Fruit fly (Drosophila melanogaster) whole organism, embryonic: Measurements from ENCODE around the gene Sf3a2.

ENCODE experiments used
- B-H1 ChIP-seq: fragments of 200-800 bp; sonication (Bioruptor generic); IDR thresholded peaks from 3 replicates; pipeline ENCODE4 v1.3.6; 2022; ENCODE audit warnings: missing biosample characterization, missing genetic modification characterization
- CG10209 ChIP-seq: fragments of 200-800 bp; sonication (Bioruptor generic); optimal IDR thresholded peaks from 3 replicates; lab custom pipeline; 2017; ENCODE audit warnings: missing biosample characterization, mild to moderate bottlenecking, missing genetic modification characterization, missing genetic modification reagents
- CG10565 ChIP-seq: fragments of 200-800 bp; sonication (Bioruptor generic); optimal IDR thresholded peaks from 3 replicates; lab custom pipeline; 2016; ENCODE audit warnings: missing biosample characterization, mild to moderate bottlenecking, missing genetic modification characterization
- CG12071 ChIP-seq: fragments of 200-800 bp; sonication (Bioruptor generic); optimal IDR thresholded peaks from 3 replicates; lab custom pipeline; 2018; ENCODE audit warnings: missing biosample characterization, mild to moderate bottlenecking, missing genetic modification characterization
- CG12219 ChIP-seq: fragments of 200-800 bp; sonication (Bioruptor generic); optimal IDR thresholded peaks from 3 replicates; lab custom pipeline; 2018; ENCODE audit warnings: missing biosample characterization, mild to moderate bottlenecking, missing genetic modification characterization
- CG12391 ChIP-seq: fragments of 200-800 bp; sonication (Bioruptor generic); optimal IDR thresholded peaks from 3 replicates; lab custom pipeline; 2018; ENCODE audit warnings: missing biosample characterization, mild to moderate bottlenecking, missing genetic modification characterization, moderate library complexity
- CG14441 ChIP-seq: fragments of 200-800 bp; sonication (Bioruptor generic); IDR thresholded peaks from 2 replicates; pipeline ENCODE4 v1.3.6; 2022; ENCODE audit warnings: missing biosample characterization, missing genetic modification characterization
- CG14667 ChIP-seq: fragments of 200-800 bp; sonication (Bioruptor generic); IDR thresholded peaks from 2 replicates; pipeline ENCODE4 v1.3.6; 2022; ENCODE audit warnings: missing biosample characterization, missing genetic modification characterization
- CG14860 ChIP-seq: fragments of 200-800 bp; sonication (Bioruptor generic); IDR thresholded peaks from 3 replicates; pipeline ENCODE4 v1.3.6; 2022; ENCODE audit warnings: missing biosample characterization, missing genetic modification characterization; ENCODE audit not compliant: partially characterized antibody
- CG16813 ChIP-seq: fragments of 200-800 bp; sonication (Bioruptor generic); IDR thresholded peaks from 3 replicates; pipeline ENCODE4 v1.3.6; 2022; ENCODE audit warnings: missing biosample characterization, missing genetic modification characterization; ENCODE audit not compliant: partially characterized antibody
- CG1832 ChIP-seq: fragments of 200-800 bp; sonication (Bioruptor generic); optimal IDR thresholded peaks from 2 replicates; lab custom pipeline; 2017; ENCODE audit warnings: missing biosample characterization, mild to moderate bottlenecking, missing genetic modification characterization, inconsistent platforms
- CG2199 ChIP-seq: fragments of 200-800 bp; sonication (Bioruptor generic); IDR thresholded peaks from 3 replicates; pipeline ENCODE4 v1.3.6; 2022; ENCODE audit warnings: missing biosample characterization, missing genetic modification characterization
- CG31441 ChIP-seq: fragments of 200-800 bp; sonication (Bioruptor generic); IDR thresholded peaks from 2 replicates; pipeline ENCODE4 v1.3.6; 2022; ENCODE audit warnings: missing biosample characterization, missing genetic modification characterization
- CG32767 ChIP-seq: fragments of 200-800 bp; sonication (Bioruptor generic); IDR thresholded peaks from 2 replicates; pipeline ENCODE4 v1.3.6; 2022; ENCODE audit warnings: missing biosample characterization, missing genetic modification characterization
- CG3407 ChIP-seq: fragments of 200-800 bp; sonication (Bioruptor generic); optimal IDR thresholded peaks from 2 replicates; lab custom pipeline; 2018; ENCODE audit warnings: missing biosample characterization, mild to moderate bottlenecking, missing genetic modification characterization
- CG4282 ChIP-seq: fragments of 200-800 bp; sonication (Bioruptor generic); optimal IDR thresholded peaks from 2 replicates; lab custom pipeline; 2016; ENCODE audit warnings: missing biosample characterization, missing genetic modification characterization
- CG4730 ChIP-seq: fragments of 200-800 bp; sonication (Bioruptor generic); IDR thresholded peaks from 2 replicates; pipeline ENCODE4 v1.3.6; 2022; ENCODE audit warnings: missing biosample characterization, missing genetic modification characterization
- CG6254 ChIP-seq: fragments of 200-800 bp; sonication (Bioruptor generic); optimal IDR thresholded peaks from 3 replicates; lab custom pipeline; 2017; ENCODE audit warnings: mild to moderate bottlenecking, missing biosample characterization, missing genetic modification reagents, missing genetic modification characterization
- CG8290 ChIP-seq, 3 experiments: fragments of 200-800 bp; sonication (Bioruptor generic); optimal IDR thresholded peaks; 2 replicates each; lab custom pipeline; 2016 to 2019; ENCODE audit warnings: missing biosample characterization in 3 of 3, missing genetic modification characterization in 3 of 3, mild to moderate bottlenecking in 2 of 3, moderate library complexity in 1 of 3
- CG9932 ChIP-seq: fragments of 200-800 bp; sonication (Bioruptor generic); IDR thresholded peaks from 2 replicates; pipeline ENCODE4 v1.3.6; 2022; ENCODE audit warnings: missing biosample characterization, missing genetic modification characterization
- E2f2 ChIP-seq: fragments of 200-800 bp; sonication (Bioruptor generic); IDR thresholded peaks from 2 replicates; pipeline ENCODE4 v1.3.6; 2022; ENCODE audit warnings: missing biosample characterization, missing genetic modification characterization
- Fer2 ChIP-seq: fragments of 200-800 bp; sonication (Bioruptor generic); optimal IDR thresholded peaks from 2 replicates; lab custom pipeline; 2018; ENCODE audit warnings: missing biosample characterization, mild to moderate bottlenecking, missing genetic modification characterization, moderate library complexity
- Fer3 ChIP-seq: fragments of 200-800 bp; sonication (Bioruptor generic); optimal IDR thresholded peaks from 2 replicates; lab custom pipeline; 2018; ENCODE audit warnings: missing biosample characterization, mild to moderate bottlenecking, missing genetic modification characterization, moderate library complexity
- HLHmδ ChIP-seq: fragments of 200-800 bp; sonication (Bioruptor generic); optimal IDR thresholded peaks from 2 replicates; lab custom pipeline; 2018; ENCODE audit warnings: missing biosample characterization, mild to moderate bottlenecking, missing genetic modification characterization, moderate library complexity
- HmgZ ChIP-seq: fragments of 200-800 bp; sonication (Bioruptor generic); optimal IDR thresholded peaks from 2 replicates; lab custom pipeline; 2018; ENCODE audit warnings: missing biosample characterization, mild to moderate bottlenecking, missing genetic modification characterization
- Lim3 ChIP-seq: fragments of 200-800 bp; sonication (Bioruptor generic); IDR thresholded peaks from 2 replicates; pipeline ENCODE4 v1.3.6; 2022; ENCODE audit warnings: missing biosample characterization, missing genetic modification characterization
- Meics ChIP-seq: fragments of 200-800 bp; sonication (Bioruptor generic); optimal IDR thresholded peaks from 2 replicates; lab custom pipeline; 2017; ENCODE audit warnings: missing biosample characterization, mild to moderate bottlenecking, missing genetic modification characterization
- NC2α ChIP-seq: fragments of 200-800 bp; sonication (Bioruptor generic); optimal IDR thresholded peaks from 2 replicates; lab custom pipeline; 2016; ENCODE audit warnings: missing biosample characterization, missing genetic modification characterization
- Nf-YC ChIP-seq: fragments of 200-800 bp; optimal IDR thresholded peaks from 3 replicates; lab custom pipeline; 2019; ENCODE audit warnings: missing biosample characterization, mild to moderate bottlenecking, missing genetic modification characterization, moderate library complexity
- Oli ChIP-seq: fragments of 200-800 bp; sonication (Bioruptor generic); optimal IDR thresholded peaks from 2 replicates; lab custom pipeline; 2018; ENCODE audit warnings: missing biosample characterization, mild to moderate bottlenecking, missing genetic modification characterization, moderate library complexity
- Sry-δ ChIP-seq: fragments of 200-800 bp; sonication (Bioruptor generic); optimal IDR thresholded peaks from 2 replicates; lab custom pipeline; 2016; ENCODE audit warnings: missing biosample characterization, missing genetic modification characterization
- YL-1 ChIP-seq: fragments of 200-800 bp; sonication (Bioruptor generic); optimal IDR thresholded peaks from 3 replicates; lab custom pipeline; 2017; ENCODE audit warnings: missing biosample characterization, mild to moderate bottlenecking, missing genetic modification characterization
- chif ChIP-seq, 2 experiments: fragments of 200-800 bp; sonication (Bioruptor generic); optimal IDR thresholded peaks; 3 replicates each; lab custom pipeline; 2016; ENCODE audit warnings: missing biosample characterization in 2 of 2, missing genetic modification characterization in 2 of 2
- chinmo ChIP-seq: fragments of 200-800 bp; sonication (Bioruptor generic); IDR thresholded peaks from 4 replicates; pipeline ENCODE4 v1.3.6; 2022; ENCODE audit warnings: missing biosample characterization, missing genetic modification characterization; ENCODE audit not compliant: partially characterized antibody
- chm ChIP-seq: fragments of 200-800 bp; sonication (Bioruptor generic); IDR thresholded peaks from 2 replicates; pipeline ENCODE4 v1.3.6; 2022; ENCODE audit warnings: missing biosample characterization, missing genetic modification characterization
- disco-r ChIP-seq: fragments of 200-800 bp; sonication (Bioruptor generic); optimal IDR thresholded peaks from 2 replicates; lab custom pipeline; 2016; ENCODE audit warnings: missing biosample characterization, missing genetic modification characterization
- en ChIP-seq: fragments of 200-800 bp; sonication (Bioruptor generic); optimal IDR thresholded peaks from 2 replicates; lab custom pipeline; 2016; ENCODE audit warnings: missing biosample characterization, missing genetic modification characterization
- exex ChIP-seq: fragments of 200-800 bp; sonication (Bioruptor generic); optimal IDR thresholded peaks from 4 replicates; lab custom pipeline; 2018; ENCODE audit warnings: missing biosample characterization, mild to moderate bottlenecking, missing genetic modification characterization, moderate library complexity
- fd102C ChIP-seq: fragments of 200-800 bp; sonication (Bioruptor generic); optimal IDR thresholded peaks from 2 replicates; lab custom pipeline; 2018; ENCODE audit warnings: missing biosample characterization, mild to moderate bottlenecking, missing genetic modification characterization, moderate library complexity
- gem ChIP-seq: fragments of 200-800 bp; sonication (Bioruptor generic); optimal IDR thresholded peaks from 2 replicates; lab custom pipeline; 2019; ENCODE audit warnings: missing biosample characterization, mild to moderate bottlenecking, missing genetic modification characterization, moderate library complexity
- kay ChIP-seq: fragments of 200-800 bp; sonication (Bioruptor generic); optimal IDR thresholded peaks from 2 replicates; lab custom pipeline; 2016; ENCODE audit warnings: missing biosample characterization, missing genetic modification characterization
- lbe ChIP-seq: fragments of 200-800 bp; sonication (Bioruptor generic); optimal IDR thresholded peaks from 2 replicates; lab custom pipeline; 2016; ENCODE audit warnings: missing biosample characterization, mild to moderate bottlenecking, missing genetic modification characterization
- mirr ChIP-seq: fragments of 200-800 bp; sonication (Bioruptor generic); optimal IDR thresholded peaks from 3 replicates; lab custom pipeline; 2018; ENCODE audit warnings: missing biosample characterization, mild to moderate bottlenecking, missing genetic modification characterization
- nau ChIP-seq: fragments of 200-800 bp; sonication (Bioruptor generic); optimal IDR thresholded peaks from 3 replicates; lab custom pipeline; 2017; ENCODE audit warnings: missing biosample characterization, mild to moderate bottlenecking, missing genetic modification characterization, missing genetic modification reagents
- prd ChIP-seq, 3 experiments: fragments of >200 bp in 2 of 3; fragments of 200-800 bp in 1 of 3; sonication (Bioruptor generic) in 1 of 3; optimal IDR thresholded peaks in 2 of 3; IDR thresholded peaks in 1 of 3; 2 replicates in 2 of 3; 3 replicates in 1 of 3; pipeline versions ENCODE4 v1.3.6 to Lab custom; 2017 to 2022; ENCODE audit warnings: missing biosample characterization in 1 of 3, missing genetic modification characterization in 1 of 3
- scrt ChIP-seq: fragments of 200-800 bp; sonication (Bioruptor generic); optimal IDR thresholded peaks from 2 replicates; lab custom pipeline; 2018; ENCODE audit warnings: missing biosample characterization, mild to moderate bottlenecking, missing genetic modification characterization, moderate library complexity
- stwl ChIP-seq: fragments of 200-800 bp; sonication (Bioruptor generic); optimal IDR thresholded peaks from 3 replicates; lab custom pipeline; 2018; ENCODE audit warnings: missing biosample characterization, mild to moderate bottlenecking, missing genetic modification characterization, moderate library complexity
- tx ChIP-seq: fragments of 200-800 bp; sonication (Bioruptor generic); optimal IDR thresholded peaks from 2 replicates; lab custom pipeline; 2016; ENCODE audit warnings: missing biosample characterization, missing genetic modification characterization
- zf30C ChIP-seq: fragments of 200-800 bp; sonication (Bioruptor generic); optimal IDR thresholded peaks from 3 replicates; lab custom pipeline; 2018; ENCODE audit warnings: missing biosample characterization, mild to moderate bottlenecking, missing genetic modification characterization

Gene Sf3a2

DNA sequence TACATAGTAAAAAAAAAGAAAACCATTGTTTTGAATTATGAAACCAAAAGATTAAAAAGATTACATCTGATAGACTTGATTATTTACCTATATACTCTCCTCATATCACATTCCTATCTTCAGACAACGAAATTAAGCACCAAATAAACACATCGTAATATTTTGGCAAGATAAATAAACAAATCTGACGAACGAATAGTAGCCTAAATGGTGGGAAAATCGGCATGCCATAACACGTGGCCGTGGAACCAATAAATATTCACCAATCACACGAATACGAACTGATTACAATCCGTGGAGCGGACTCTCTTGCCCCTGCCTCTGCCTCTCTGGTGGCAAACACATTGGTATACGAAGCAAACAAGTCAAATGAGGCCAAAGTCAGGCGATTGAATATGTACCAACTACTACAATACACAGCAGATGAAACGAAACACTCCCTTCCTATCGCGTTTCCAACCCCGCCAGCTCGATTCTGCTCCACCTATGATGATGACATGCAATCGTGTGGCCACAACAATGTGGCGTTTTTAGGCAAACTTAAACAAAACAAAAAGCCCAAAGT, 17.7 kb downstream of the Sf3a2 start (continued):
- TF ChIP-seq Meics (peak; percentile 14), prd (optimal IDR thresholded peaks at IDR 0.05; lab: Kevin White, UChicago) (no peak), prd (GFP tag; IDR thresholded peaks at IDR 0.05; lab: Robert Waterston, UW) (no peak), zf30C (GFP tag; lab: Kevin White, UChicago) (no peak), chm (GFP tag; lab: Robert Waterston, UW) (no peak), gem (no peak), NC2α (GFP tag; lab: Kevin White, UChicago) (no peak), Fer2 (tag; lab: Kevin White, UChicago) (no peak), lbe (GFP tag; lab: Kevin White, UChicago) (no peak), CG3407 (GFP tag; lab: Kevin White, UChicago) (no peak), en (no peak), CG12219 (no peak), CG10209 (GFP tag; lab: Kevin White, UChicago) (no peak), CG9932 (GFP tag; lab: Robert Waterston, UW) (no peak), CG6254 (GFP tag; lab: Kevin White, UChicago) (no peak), Sry-δ (GFP tag; lab: Kevin White, UChicago) (no peak), tx (GFP tag; lab: Kevin White, UChicago) (no peak), E2f2 (no peak), CG4730 (GFP tag; lab: Robert Waterston, UW) (no peak), YL-1 (GFP tag; lab: Kevin White, UChicago) (no peak), CG14860 (no peak), CG12071 (GFP tag; lab: Kevin White, UChicago) (no peak), kay (no peak), CG32767 (GFP tag; lab: Robert Waterston, UW) (no peak), HLHmδ (no peak), nau (GFP tag; lab: Kevin White, UChicago) (no peak), CG14667 (no peak), Oli (tag; lab: Kevin White, UChicago) (no peak), fd102C (no peak), CG8290 (GFP tag; optimal IDR thresholded peaks at IDR 0.05; lab: Kevin White, UChicago) (no peak), CG8290 (tag; optimal IDR thresholded peaks at IDR 0.05; lab: Kevin White, UChicago) (peak in 1 of 2 experiments; percentile 46), CG10565 (GFP tag; lab: Kevin White, UChicago) (no peak), chinmo (GFP tag; lab: Robert Waterston, UW) (peak; percentile 67; the same call in 1 of the 4 replicates), chif (GFP tag; optimal IDR thresholded peaks at IDR 0.05; lab: Kevin White, UChicago) (no peak), scrt (no peak), CG16813 (no peak), disco-r (GFP tag; lab: Kevin White, UChicago) (no peak), HmgZ (no peak), Nf-YC (tag; lab: Kevin White, UChicago) (no peak), Lim3 (GFP tag; lab: Robert Waterston, UW) (no peak), Fer3 (tag; lab: Kevin White, UChicago) (no peak), B-H1 (GFP tag; lab: Robert Waterston, UW) (no peak), CG12391 (no peak), mirr (peak; percentile 46), CG2199 (GFP tag; lab: Robert Waterston, UW) (peak; percentile 74; the same call in 1 of the 3 replicates), stwl (tag; lab: Kevin White, UChicago) (no peak), CG4282 (GFP tag; lab: Kevin White, UChicago) (no peak), CG31441 (GFP tag; lab: Robert Waterston, UW) (no peak), exex (no peak), CG1832 (GFP tag; lab: Kevin White, UChicago) (no peak), CG14441 (GFP tag; lab: Robert Waterston, UW) (0 out of 2 replicates have a peak, but pooled peaks have one; percentile 8)
